Worm (Caenorhabditis elegans) whole organism, L2 larva: ENCODE results near the gene aakb-1.

Source experiments
- ZK546.5 ChIP-seq: sonication (generic microtip); optimal IDR thresholded peaks from 2 replicates; lab custom pipeline; 2017; ENCODE audit warnings: missing biosample characterization, missing genetic modification characterization
- aly-2 ChIP-seq: fragments of 150-350 bp; optimal IDR thresholded peaks from 2 replicates; lab custom pipeline; 2014; ENCODE audit warnings: missing biosample characterization, missing genetic modification characterization
- ama-1 ChIP-seq: fragments of 150-350 bp; optimal IDR thresholded peaks from 2 replicates; lab custom pipeline; 2018; ENCODE audit warnings: inconsistent platforms
- ceh-16 ChIP-seq: fragments of 150-350 bp; optimal IDR thresholded peaks from 2 replicates; lab custom pipeline; 2014; ENCODE audit warnings: missing biosample characterization, missing genetic modification characterization
- crh-2 ChIP-seq: sonication (generic microtip); optimal IDR thresholded peaks from 2 replicates; lab custom pipeline; 2017; ENCODE audit warnings: missing biosample characterization, missing genetic modification characterization
- mbf-1 ChIP-seq: sonication (generic microtip); optimal IDR thresholded peaks from 2 replicates; lab custom pipeline; 2017; ENCODE audit warnings: missing biosample characterization, missing genetic modification characterization
- nhr-11 ChIP-seq: fragments of 150-350 bp; optimal IDR thresholded peaks from 2 replicates; lab custom pipeline; 2014; ENCODE audit warnings: missing biosample characterization, missing genetic modification characterization
- nhr-12 ChIP-seq: fragments of 150-350 bp; optimal IDR thresholded peaks from 2 replicates; lab custom pipeline; 2014; ENCODE audit warnings: missing biosample characterization, missing genetic modification characterization
- nhr-6 ChIP-seq: fragments of 150-350 bp; optimal IDR thresholded peaks from 2 replicates; lab custom pipeline; 2014; ENCODE audit warnings: missing biosample characterization, missing genetic modification characterization
- nhr-77 ChIP-seq: fragments of 150-350 bp; optimal IDR thresholded peaks from 2 replicates; lab custom pipeline; 2014; ENCODE audit warnings: missing biosample characterization, missing genetic modification characterization
- unc-62 ChIP-seq: fragments of 150-350 bp; optimal IDR thresholded peaks from 2 replicates; lab custom pipeline; 2014; ENCODE audit warnings: missing biosample characterization, missing genetic modification reagents, missing genetic modification characterization
- ztf-11 ChIP-seq: sonication (generic microtip); optimal IDR thresholded peaks from 2 replicates; lab custom pipeline; 2017; ENCODE audit warnings: missing biosample characterization, missing genetic modification characterization
- ztf-4 ChIP-seq: fragments of 150-350 bp; optimal IDR thresholded peaks from 2 replicates; lab custom pipeline; 2014; ENCODE audit warnings: missing biosample characterization, missing genetic modification characterization

DNA sequence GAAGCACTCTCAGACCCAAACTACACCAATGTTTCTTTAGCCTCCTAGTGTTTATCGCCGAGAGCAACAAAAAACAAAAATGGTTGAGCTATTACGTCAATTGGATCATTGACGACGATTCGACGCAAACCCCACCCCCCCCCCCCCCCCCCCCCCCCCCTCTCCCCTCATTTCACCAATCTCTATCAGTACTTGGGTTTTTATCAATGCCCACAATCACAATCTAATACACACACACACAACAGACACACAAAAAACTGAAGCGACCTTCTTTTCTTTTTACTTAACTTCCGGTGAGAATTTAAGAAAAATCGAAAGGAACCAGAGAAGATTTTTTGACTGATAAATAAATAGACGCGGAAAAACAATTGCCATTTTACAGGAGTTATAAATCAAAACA lies 19.9 kb downstream of the aakb-1 start:
- TF ChIP-seq ZK546.5 (tag; lab: Kevin White, UChicago): no peak
- TF ChIP-seq nhr-11 (tag; lab: Kevin White, UChicago): no peak
- TF ChIP-seq ama-1 (lab: Kevin White, UChicago): peak; percentile 12
- no peak for TF ChIP-seq ztf-11
- TF ChIP-seq nhr-12: no peak
- TF ChIP-seq ceh-16 (tag; lab: Kevin White, UChicago): no peak
- TF ChIP-seq ztf-4 (tag; lab: Kevin White, UChicago): no peak
- no peak for TF ChIP-seq crh-2 (tag; lab: Kevin White, UChicago)
- TF ChIP-seq nhr-6 (tag; lab: Kevin White, UChicago): no peak
- no peak for TF ChIP-seq aly-2 (tag; lab: Kevin White, UChicago)
- TF ChIP-seq nhr-77 (tag; lab: Kevin White, UChicago): no peak
- no peak for TF ChIP-seq unc-62 (GFP tag; lab: Kevin White, UChicago)
- no peak for TF ChIP-seq mbf-1 (tag; lab: Kevin White, UChicago)
